Worm (Caenorhabditis elegans) whole organism, L2 larva: ENCODE measurements around the gene fbxa-192.

ENCODE experiments used
- C34F6.9 ChIP-seq: fragments of 150-350 bp; optimal IDR thresholded peaks from 2 replicates; lab custom pipeline; 2014; ENCODE audit warnings: missing biosample characterization, missing genetic modification characterization
- F13H6.1 ChIP-seq: sonication (generic microtip); optimal IDR thresholded peaks from 2 replicates; lab custom pipeline; 2016; ENCODE audit warnings: missing genetic modification characterization, missing compliant biosample characterization
- R02D3.7 ChIP-seq: fragments of 150-350 bp; optimal IDR thresholded peaks from 2 replicates; lab custom pipeline; 2014; ENCODE audit warnings: missing biosample characterization, missing genetic modification characterization
- Y55F3AM.14 ChIP-seq: fragments of 200-800 bp; sonication (Bioruptor generic); optimal IDR thresholded peaks from 2 replicates; lab custom pipeline; 2018; ENCODE audit warnings: mild to moderate bottlenecking, missing genetic modification characterization, missing compliant biosample characterization
- ZK546.5 ChIP-seq: sonication (generic microtip); optimal IDR thresholded peaks from 2 replicates; lab custom pipeline; 2017; ENCODE audit warnings: missing biosample characterization, missing genetic modification characterization
- alr-1 ChIP-seq: fragments of 150-350 bp; optimal IDR thresholded peaks from 2 replicates; lab custom pipeline; 2014; ENCODE audit warnings: missing biosample characterization, missing genetic modification characterization
- blmp-1 ChIP-seq: sonication (generic microtip); optimal IDR thresholded peaks from 2 replicates; lab custom pipeline; 2017; ENCODE audit warnings: missing genetic modification characterization, mild to moderate bottlenecking, missing compliant biosample characterization, antibody characterized with exemption, moderate library complexity; ENCODE audit not compliant: insufficient read depth
- ceh-82 ChIP-seq: fragments of 150-350 bp; optimal IDR thresholded peaks from 2 replicates; lab custom pipeline; 2014; ENCODE audit warnings: missing biosample characterization, missing genetic modification characterization
- crh-2 ChIP-seq: sonication (generic microtip); optimal IDR thresholded peaks from 2 replicates; lab custom pipeline; 2017; ENCODE audit warnings: missing biosample characterization, missing genetic modification characterization
- dmd-4 ChIP-seq: sonication (generic microtip); optimal IDR thresholded peaks from 2 replicates; lab custom pipeline; 2017; ENCODE audit warnings: missing biosample characterization, missing genetic modification characterization
- egl-27 ChIP-seq: sonication (generic microtip); optimal IDR thresholded peaks from 3 replicates; lab custom pipeline; 2017; ENCODE audit warnings: missing biosample characterization, missing genetic modification reagents, missing genetic modification characterization
- elt-1 ChIP-seq: fragments of 150-350 bp; optimal IDR thresholded peaks from 2 replicates; lab custom pipeline; 2014; ENCODE audit warnings: missing biosample characterization, missing genetic modification characterization
- fos-1 ChIP-seq: fragments of 150-350 bp; optimal IDR thresholded peaks from 2 replicates; lab custom pipeline; 2014; ENCODE audit warnings: missing biosample characterization, missing genetic modification characterization
- gmeb-1 ChIP-seq: fragments of 150-350 bp; optimal IDR thresholded peaks from 2 replicates; lab custom pipeline; 2014; ENCODE audit warnings: missing biosample characterization, missing genetic modification characterization
- lin-11 ChIP-seq: fragments of 150-350 bp; sonication (generic microtip); optimal IDR thresholded peaks from 2 replicates; lab custom pipeline; 2014; ENCODE audit warnings: missing biosample characterization, missing genetic modification characterization, inconsistent platforms, mixed read lengths
- lin-39 ChIP-seq: fragments of 150-350 bp; optimal IDR thresholded peaks from 2 replicates; lab custom pipeline; 2014; ENCODE audit warnings: missing biosample characterization, missing genetic modification reagents, missing genetic modification characterization
- lsy-2 ChIP-seq, 2 experiments: fragments of 150-350 bp in 1 of 2; sonication (generic microtip) in 1 of 2; optimal IDR thresholded peaks; 2 replicates each; lab custom pipeline; 2014 to 2017; ENCODE audit warnings: missing biosample characterization in 2 of 2, missing genetic modification characterization in 2 of 2
- mab-5 ChIP-seq: fragments of 150-350 bp; optimal IDR thresholded peaks from 2 replicates; lab custom pipeline; 2014; ENCODE audit warnings: missing biosample characterization, missing genetic modification characterization
- mdl-1 ChIP-seq, 2 experiments: fragments of 150-350 bp in 1 of 2; sonication (generic microtip) in 1 of 2; optimal IDR thresholded peaks; 2 replicates each; lab custom pipeline; 2017; ENCODE audit warnings: missing biosample characterization in 2 of 2, missing genetic modification characterization in 2 of 2
- nhr-10 ChIP-seq: sonication (generic microtip); optimal IDR thresholded peaks from 2 replicates; lab custom pipeline; 2017; ENCODE audit warnings: missing biosample characterization, missing genetic modification characterization
- nhr-12 ChIP-seq: fragments of 150-350 bp; optimal IDR thresholded peaks from 2 replicates; lab custom pipeline; 2014; ENCODE audit warnings: missing biosample characterization, missing genetic modification characterization
- nhr-21 ChIP-seq: fragments of 150-350 bp; optimal IDR thresholded peaks from 2 replicates; lab custom pipeline; 2014; ENCODE audit warnings: missing biosample characterization, missing genetic modification characterization
- nhr-237 ChIP-seq: fragments of 150-350 bp; optimal IDR thresholded peaks from 2 replicates; lab custom pipeline; 2014; ENCODE audit warnings: missing biosample characterization, missing genetic modification characterization
- nhr-6 ChIP-seq: fragments of 150-350 bp; optimal IDR thresholded peaks from 2 replicates; lab custom pipeline; 2014; ENCODE audit warnings: missing biosample characterization, missing genetic modification characterization
- nhr-77 ChIP-seq: fragments of 150-350 bp; optimal IDR thresholded peaks from 2 replicates; lab custom pipeline; 2014; ENCODE audit warnings: missing biosample characterization, missing genetic modification characterization
- peb-1 ChIP-seq: fragments of 150-350 bp; optimal IDR thresholded peaks from 2 replicates; lab custom pipeline; 2014; ENCODE audit warnings: missing biosample characterization, missing genetic modification characterization
- sem-4 ChIP-seq: fragments of 150-350 bp; optimal IDR thresholded peaks from 2 replicates; lab custom pipeline; 2014; ENCODE audit warnings: missing biosample characterization, missing genetic modification reagents, missing genetic modification characterization
- skn-1 ChIP-seq: sonication (generic microtip); optimal IDR thresholded peaks from 2 replicates; lab custom pipeline; 2017; ENCODE audit warnings: missing biosample characterization, missing genetic modification characterization
- snpc-4 ChIP-seq: fragments of 150-350 bp; optimal IDR thresholded peaks from 2 replicates; lab custom pipeline; 2014; ENCODE audit warnings: missing biosample characterization, missing genetic modification characterization
- unc-39 ChIP-seq: fragments of 150-350 bp; optimal IDR thresholded peaks from 2 replicates; lab custom pipeline; 2014; ENCODE audit warnings: missing biosample characterization, missing genetic modification characterization
- unc-62 ChIP-seq: fragments of 150-350 bp; optimal IDR thresholded peaks from 2 replicates; lab custom pipeline; 2014; ENCODE audit warnings: missing biosample characterization, missing genetic modification reagents, missing genetic modification characterization
- zag-1 ChIP-seq: fragments of 150-350 bp; optimal IDR thresholded peaks from 2 replicates; lab custom pipeline; 2014; ENCODE audit warnings: missing biosample characterization, missing genetic modification characterization
- ztf-1 ChIP-seq: fragments of 200-800 bp; sonication (Bioruptor generic); conservative IDR thresholded peaks from 2 replicates; pipeline ENCODE4 v1.3.6; 2022; ENCODE audit warnings: missing genetic modification characterization, missing compliant biosample characterization
- ztf-11 ChIP-seq: sonication (generic microtip); optimal IDR thresholded peaks from 2 replicates; lab custom pipeline; 2017; ENCODE audit warnings: missing biosample characterization, missing genetic modification characterization

The fbxa-192 gene

DNA sequence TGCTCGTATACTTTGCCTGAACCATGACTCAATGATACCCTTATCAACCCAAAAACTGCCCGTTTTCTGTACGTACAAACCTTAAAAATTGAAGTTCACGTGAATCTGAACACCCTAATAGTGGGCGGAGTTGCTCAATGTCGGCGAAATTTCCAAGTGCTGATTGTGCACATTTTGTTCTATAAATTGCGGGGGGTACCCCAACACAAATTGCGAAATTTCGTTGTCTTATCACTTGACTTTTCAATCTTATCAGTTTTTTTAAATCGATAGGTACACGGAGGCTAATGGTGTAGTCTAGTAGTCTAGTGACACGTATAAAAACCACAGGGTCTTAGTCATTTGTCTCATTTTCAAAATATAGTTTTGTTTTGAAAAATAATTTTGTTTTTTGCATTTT lies 8.9 kb upstream of the fbxa-192 start, which contains the start of gene fbxa-108 (continued):
- peak; percentile 48 for TF ChIP-seq F13H6.1

DNA sequence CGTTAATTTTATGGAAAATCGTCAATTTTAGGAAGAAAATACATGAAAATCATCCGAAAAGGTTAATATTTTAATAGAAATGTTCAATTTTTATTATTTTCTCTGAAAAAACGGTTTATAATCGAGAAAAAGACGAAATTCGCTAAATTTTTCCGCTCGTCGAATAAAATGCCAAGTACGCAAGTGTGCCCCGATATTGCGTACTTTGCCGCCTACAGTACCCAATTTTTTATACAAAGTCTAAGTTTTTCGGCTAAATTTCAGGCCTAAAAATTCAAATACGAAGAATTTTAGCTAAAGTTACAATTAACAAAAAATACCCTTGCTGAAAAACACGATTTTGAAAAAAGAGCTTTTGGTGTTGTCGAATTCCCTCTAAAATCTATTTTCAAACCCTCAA lies 8.5 kb upstream of the fbxa-192 start:
- TF ChIP-seq peb-1 (tag; lab: Kevin White, UChicago) (no peak), fos-1 (no peak), R02D3.7 (tag; lab: Kevin White, UChicago) (no peak), C34F6.9 (tag; lab: Kevin White, UChicago) (no peak), nhr-237 (tag; lab: Kevin White, UChicago) (no peak), nhr-12 (no peak), lin-11 (tag; lab: Kevin White, UChicago) (no peak), lsy-2 (tag; optimal IDR thresholded peaks at IDR 0.05; lab: Kevin White, UChicago) (no peak), blmp-1 (tag; lab: Kevin White, UChicago) (no peak)

DNA sequence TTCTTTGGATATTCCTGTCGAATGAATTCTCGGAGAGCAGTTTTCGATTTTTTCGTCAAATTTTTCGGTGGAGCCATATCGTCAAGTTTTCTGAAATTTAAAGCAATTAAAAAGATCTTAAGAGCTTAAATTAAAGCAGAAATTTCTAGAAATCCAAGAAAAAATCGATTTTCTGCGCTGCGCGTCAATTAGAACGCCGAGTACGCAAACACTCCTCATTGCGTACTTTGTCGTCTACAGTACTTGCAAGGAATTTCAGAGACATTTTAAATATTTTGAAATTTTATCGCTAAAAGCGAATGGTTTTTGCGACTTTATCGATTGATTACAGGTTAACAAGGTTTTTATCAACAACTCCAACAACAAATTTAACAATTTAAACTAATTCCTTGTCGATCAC lies 4.9 kb upstream of the fbxa-192 start:
- no peak for TF ChIP-seq F13H6.1
- no peak for TF ChIP-seq gmeb-1 (tag; lab: Kevin White, UChicago)
- TF ChIP-seq egl-27 (tag; lab: Kevin White, UChicago) = no peak
- no peak for TF ChIP-seq ztf-1 (GFP tag; lab: Robert Waterston, UW)
- no peak for TF ChIP-seq zag-1 (tag; lab: Kevin White, UChicago)
- TF ChIP-seq lin-39 (tag; lab: Kevin White, UChicago) = no peak
- TF ChIP-seq snpc-4 (tag; lab: Kevin White, UChicago) = no peak
- TF ChIP-seq ztf-11 (tag; lab: Kevin White, UChicago) = no peak
- TF ChIP-seq ZK546.5 (tag; lab: Kevin White, UChicago) = no peak

DNA sequence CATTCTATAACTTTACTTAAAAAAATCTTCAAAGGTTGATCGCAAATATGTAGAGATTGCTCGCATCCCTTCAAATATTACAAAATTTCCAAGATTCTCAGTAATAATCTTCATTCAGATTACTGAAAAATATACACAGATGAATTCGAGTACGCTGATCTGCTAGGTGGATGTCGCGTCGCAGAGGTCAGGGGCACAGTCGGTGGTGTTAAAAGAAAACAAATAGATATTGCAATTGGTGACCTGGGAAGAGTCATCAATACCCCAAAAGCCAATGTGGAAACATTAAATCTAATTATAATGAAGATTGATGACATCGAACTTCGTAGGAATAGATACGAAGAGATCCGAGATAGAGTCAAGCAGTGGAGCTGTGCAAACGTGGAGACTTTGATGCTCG lies 21.8 kb downstream of the fbxa-192 start, which contains the start of gene F57G4.10:
Gene F57G4.10 (plus strand): TSS at position 301 of the 400 bp plus-strand sequence.
- TF ChIP-seq egl-27 (tag; lab: Kevin White, UChicago) = no peak
- no peak for TF ChIP-seq F13H6.1
- TF ChIP-seq nhr-77 = no peak
- no peak for TF ChIP-seq elt-1 (tag; lab: Kevin White, UChicago)
- TF ChIP-seq ZK546.5 (tag; lab: Kevin White, UChicago) = no peak
- TF ChIP-seq dmd-4 (tag; lab: Kevin White, UChicago) = no peak
- no peak for TF ChIP-seq C34F6.9 (tag; lab: Kevin White, UChicago)

DNA sequence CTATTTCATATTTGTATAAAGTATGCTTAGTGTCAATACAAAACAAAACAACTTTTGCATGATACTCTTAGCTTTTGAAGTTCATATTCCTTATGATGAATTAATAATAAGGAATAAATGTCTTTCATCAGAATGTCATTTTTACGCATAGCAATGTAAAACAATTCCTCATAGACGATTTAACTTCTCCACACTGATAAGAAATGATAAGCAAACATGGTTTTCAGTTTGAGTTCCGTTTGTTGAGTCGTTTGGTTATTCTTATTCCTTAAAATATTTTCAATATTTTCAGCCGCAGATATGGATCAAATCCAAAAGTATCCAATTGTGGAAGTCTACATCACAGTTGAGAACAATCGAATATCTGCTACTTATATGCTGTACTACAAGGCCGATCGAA lies 25.4 kb downstream of the fbxa-192 start, which contains the start of gene F57G4.11:
Gene F57G4.11 (plus strand): TSS at position 301 of the 400 bp plus-strand sequence.
- no peak for TF ChIP-seq sem-4
- TF ChIP-seq alr-1 = no peak
- no peak for TF ChIP-seq nhr-6 (tag; lab: Kevin White, UChicago)
- no peak for TF ChIP-seq ceh-82
- no peak for TF ChIP-seq ZK546.5 (tag; lab: Kevin White, UChicago)
- no peak for TF ChIP-seq unc-62 (GFP tag; lab: Kevin White, UChicago)
- no peak for TF ChIP-seq Y55F3AM.14 (GFP tag; lab: Kevin White, UChicago)
- no peak for TF ChIP-seq mab-5 (tag; lab: Kevin White, UChicago)
- TF ChIP-seq R02D3.7 (tag; lab: Kevin White, UChicago) = no peak
- no peak for TF ChIP-seq mdl-1 (tag; optimal IDR thresholded peaks at IDR 0.05; lab: Kevin White, UChicago)
- TF ChIP-seq skn-1 = no peak
- no peak for TF ChIP-seq lin-11 (tag; lab: Kevin White, UChicago)
- TF ChIP-seq unc-39 (tag; lab: Kevin White, UChicago) = no peak
- no peak for TF ChIP-seq snpc-4 (tag; lab: Kevin White, UChicago)
- TF ChIP-seq dmd-4 (tag; lab: Kevin White, UChicago) = no peak
- no peak for TF ChIP-seq nhr-10 (tag; lab: Kevin White, UChicago)
- TF ChIP-seq nhr-77 = no peak
- TF ChIP-seq crh-2 (tag; lab: Kevin White, UChicago) = no peak
- no peak for TF ChIP-seq fos-1

DNA sequence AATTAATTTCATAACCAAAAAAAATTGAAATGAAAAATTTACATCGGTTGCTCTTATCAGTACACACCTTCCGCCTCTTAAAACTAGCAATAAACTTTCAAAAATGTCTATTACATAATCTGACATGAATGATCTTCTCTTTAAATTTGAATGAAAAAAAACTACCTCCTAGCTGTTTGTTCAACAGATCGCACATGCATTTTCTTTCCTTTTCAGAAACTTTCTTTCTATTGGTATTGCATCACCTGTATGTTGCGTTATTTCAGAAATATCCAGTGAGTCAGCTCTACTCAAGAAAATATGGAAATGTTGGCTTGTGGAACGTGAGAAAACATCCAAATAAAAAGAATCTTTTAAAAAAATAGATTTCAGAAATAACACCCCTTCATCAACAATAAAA lies 27.1 kb downstream of the fbxa-192 start, which contains the start of gene F57G4.1:
Gene F57G4.1 (plus strand): TSS at position 301 of the 400 bp plus-strand sequence.
- TF ChIP-seq nhr-21 (tag; lab: Kevin White, UChicago) (no peak), ceh-82 (no peak), nhr-77 (no peak), lin-39 (tag; lab: Kevin White, UChicago) (no peak), nhr-237 (tag; lab: Kevin White, UChicago) (no peak), crh-2 (tag; lab: Kevin White, UChicago) (no peak)
